Worm (Caenorhabditis elegans): ENCODE results near the gene srlf-19.

srlf-19 gene

DNA sequence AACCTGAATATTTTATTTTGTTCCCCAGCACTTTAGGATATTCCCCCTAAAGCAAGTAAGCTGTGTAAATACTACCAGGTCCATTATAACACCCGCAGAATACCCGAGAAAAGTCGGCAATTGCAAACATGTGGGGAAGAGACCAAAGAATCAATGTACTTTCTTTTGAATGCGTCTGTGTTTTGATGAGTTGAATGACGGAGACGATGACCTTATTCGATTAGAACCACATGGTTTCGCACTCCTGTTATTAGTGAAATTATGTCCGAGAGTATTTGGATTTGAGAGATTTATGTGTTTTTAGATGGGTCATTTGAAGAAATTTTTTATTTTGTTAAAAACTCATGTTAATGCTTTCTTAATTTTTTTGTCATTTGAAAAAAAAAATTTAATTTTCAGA, 39.9 kb upstream of the srlf-19 start:
- no peak for TF ChIP-seq blmp-1 (tag; optimal IDR thresholded peaks at IDR 0.05)
- TF ChIP-seq sptf-1 (tag; optimal IDR thresholded peaks at IDR 0.05), result no peak
- no peak for TF ChIP-seq elt-3 (tag; optimal IDR thresholded peaks at IDR 0.05)
- TF ChIP-seq ceh-83 (GFP tag; optimal IDR thresholded peaks at IDR 0.05), result no peak
- no peak for TF ChIP-seq ceh-43 (GFP tag; optimal IDR thresholded peaks at IDR 0.05)
- no peak for TF ChIP-seq lin-32 (GFP tag; optimal IDR thresholded peaks at IDR 0.05)
- TF ChIP-seq lsy-2 (tag; optimal IDR thresholded peaks at IDR 0.05), result no peak
- TF ChIP-seq ces-1 (GFP tag; optimal IDR thresholded peaks at IDR 0.05), result no peak
- TF ChIP-seq bed-3 (GFP tag; optimal IDR thresholded peaks at IDR 0.05), result no peak
- TF ChIP-seq pha-4 (tag; optimal IDR thresholded peaks at IDR 0.05), result no peak
- no peak for TF ChIP-seq M03D4.4 (tag; optimal IDR thresholded peaks at IDR 0.05)
- no peak for TF ChIP-seq lin-13 (tag; optimal IDR thresholded peaks at IDR 0.05)
- TF ChIP-seq mep-1 (tag; optimal IDR thresholded peaks at IDR 0.05), result no peak
- no peak for TF ChIP-seq tbx-8 (GFP tag; optimal IDR thresholded peaks at IDR 0.05)
- no peak for TF ChIP-seq unc-120 (tag; optimal IDR thresholded peaks at IDR 0.05; ENCODE audit: poor library complexity, severe bottlenecking)
- no peak for TF ChIP-seq zip-8 (tag; optimal IDR thresholded peaks at IDR 0.05)
- no peak for TF ChIP-seq unc-39 (tag; optimal IDR thresholded peaks at IDR 0.05)
- TF ChIP-seq snpc-4 (tag; optimal IDR thresholded peaks at IDR 0.05), result no peak
- no peak for TF ChIP-seq unc-62 (GFP tag; optimal IDR thresholded peaks at IDR 0.05)

DNA sequence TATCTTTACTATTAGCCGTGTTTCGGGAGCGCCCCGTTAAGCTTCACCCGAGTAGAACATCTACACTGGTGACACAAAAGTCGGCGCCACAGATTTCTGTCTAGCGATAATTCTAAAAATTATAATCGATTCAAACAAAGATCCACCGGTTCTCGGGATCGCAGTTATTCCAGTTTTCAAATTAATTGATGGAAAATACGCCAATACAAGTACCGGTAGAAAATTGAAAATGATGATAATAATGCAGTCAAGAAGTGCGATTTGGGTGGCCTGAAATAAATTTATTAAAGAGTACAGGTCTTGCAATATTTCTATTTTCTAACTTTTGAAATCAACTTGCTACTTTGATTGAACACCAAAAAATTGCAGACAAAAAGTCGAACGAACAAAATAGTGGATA, 37.8 kb upstream of the srlf-19 start:
- no peak for TF ChIP-seq sptf-1 (tag; optimal IDR thresholded peaks at IDR 0.05)
- no peak for TF ChIP-seq nhr-12 (tag; optimal IDR thresholded peaks at IDR 0.05)
- TF ChIP-seq ceh-39 (tag; optimal IDR thresholded peaks at IDR 0.05), result no peak
- TF ChIP-seq unc-62 (GFP tag; optimal IDR thresholded peaks at IDR 0.05), result no peak
- TF ChIP-seq mep-1 (tag; optimal IDR thresholded peaks at IDR 0.05), result no peak
- TF ChIP-seq M03D4.4 (tag; optimal IDR thresholded peaks at IDR 0.05), result no peak
- no peak for TF ChIP-seq elt-3 (tag; optimal IDR thresholded peaks at IDR 0.05)
- no peak for TF ChIP-seq lin-32 (GFP tag; optimal IDR thresholded peaks at IDR 0.05)
- TF ChIP-seq mab-5 (tag; optimal IDR thresholded peaks at IDR 0.05), result no peak
- TF ChIP-seq flh-1 (GFP tag; optimal IDR thresholded peaks at IDR 0.05), result no peak

DNA sequence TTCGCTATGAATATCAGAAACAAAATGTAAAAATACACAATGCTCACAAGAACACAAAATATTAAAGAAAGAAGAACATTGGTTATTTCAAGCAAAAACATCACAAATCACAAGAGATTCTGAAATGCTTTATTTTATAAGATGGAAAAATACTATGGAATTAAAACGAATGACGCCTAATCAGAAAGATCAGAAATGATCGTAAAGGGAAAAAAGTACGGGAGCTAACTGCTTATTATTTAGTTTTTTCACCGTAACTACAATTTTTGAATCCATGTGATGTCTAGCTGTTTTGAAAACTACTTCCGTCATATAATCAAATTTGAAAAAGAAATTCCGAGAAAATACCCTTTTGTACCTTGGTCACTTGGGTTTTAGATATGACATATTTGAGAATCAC, 36.8 kb upstream of the srlf-19 start, which contains the start of gene srbc-57:
TSS of gene srbc-57 (minus strand) at position 101 of the 400 bp plus-strand sequence.
- TF ChIP-seq ceh-43 (GFP tag; optimal IDR thresholded peaks at IDR 0.05) (no peak), mep-1 (tag; optimal IDR thresholded peaks at IDR 0.05) (no peak), unc-39 (tag; optimal IDR thresholded peaks at IDR 0.05) (no peak), lsy-2 (tag; optimal IDR thresholded peaks at IDR 0.05) (no peak), ceh-39 (tag; optimal IDR thresholded peaks at IDR 0.05) (no peak), sem-2 (GFP tag; optimal IDR thresholded peaks at IDR 0.05) (no peak), ces-1 (GFP tag; optimal IDR thresholded peaks at IDR 0.05) (no peak), unc-120 (tag; optimal IDR thresholded peaks at IDR 0.05; ENCODE audit: poor library complexity, severe bottlenecking) (no peak), nhr-12 (tag; optimal IDR thresholded peaks at IDR 0.05) (no peak), snpc-4 (tag; optimal IDR thresholded peaks at IDR 0.05) (no peak), pha-4 (tag; optimal IDR thresholded peaks at IDR 0.05) (no peak), nhr-237 (tag; optimal IDR thresholded peaks at IDR 0.05) (no peak), drap-1 (GFP tag; optimal IDR thresholded peaks at IDR 0.05) (no peak), M03D4.4 (tag; optimal IDR thresholded peaks at IDR 0.05) (no peak), flh-1 (GFP tag; optimal IDR thresholded peaks at IDR 0.05) (no peak), ztf-11 (tag; optimal IDR thresholded peaks at IDR 0.05) (no peak), bed-3 (GFP tag; optimal IDR thresholded peaks at IDR 0.05) (no peak), lin-32 (GFP tag; optimal IDR thresholded peaks at IDR 0.05) (no peak), ceh-83 (GFP tag; optimal IDR thresholded peaks at IDR 0.05) (no peak)

DNA sequence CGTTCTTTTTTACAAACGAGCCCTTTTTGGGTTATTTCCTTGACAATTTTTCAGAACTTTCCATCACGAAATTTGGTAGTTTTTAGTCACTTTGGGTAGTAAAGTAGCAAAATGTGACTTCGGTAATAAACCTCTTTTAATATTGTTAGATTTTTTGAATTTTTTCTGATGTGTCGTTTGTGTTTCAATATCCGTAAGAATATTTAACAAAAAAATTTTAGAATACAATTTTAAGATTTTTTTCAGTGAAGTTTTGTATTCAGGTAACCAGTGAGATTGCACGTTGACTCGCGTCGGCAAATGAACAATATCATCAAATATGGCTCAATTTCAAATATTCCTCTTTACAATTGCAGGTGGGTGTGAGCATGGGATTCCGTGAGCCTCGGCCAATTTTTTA, 32.7 kb upstream of the srlf-19 start, which contains the start of gene srt-31:
TSS of gene srt-31 (plus strand) at position 301 of the 400 bp plus-strand sequence.
- no peak for TF ChIP-seq ces-1 (GFP tag; optimal IDR thresholded peaks at IDR 0.05)
- TF ChIP-seq flh-1 (GFP tag; optimal IDR thresholded peaks at IDR 0.05), result no peak
- TF ChIP-seq mab-5 (tag; optimal IDR thresholded peaks at IDR 0.05), result no peak
- no peak for TF ChIP-seq blmp-1 (tag; optimal IDR thresholded peaks at IDR 0.05)
- no peak for TF ChIP-seq lin-13 (tag; optimal IDR thresholded peaks at IDR 0.05)
- no peak for TF ChIP-seq sem-2 (GFP tag; optimal IDR thresholded peaks at IDR 0.05)

DNA sequence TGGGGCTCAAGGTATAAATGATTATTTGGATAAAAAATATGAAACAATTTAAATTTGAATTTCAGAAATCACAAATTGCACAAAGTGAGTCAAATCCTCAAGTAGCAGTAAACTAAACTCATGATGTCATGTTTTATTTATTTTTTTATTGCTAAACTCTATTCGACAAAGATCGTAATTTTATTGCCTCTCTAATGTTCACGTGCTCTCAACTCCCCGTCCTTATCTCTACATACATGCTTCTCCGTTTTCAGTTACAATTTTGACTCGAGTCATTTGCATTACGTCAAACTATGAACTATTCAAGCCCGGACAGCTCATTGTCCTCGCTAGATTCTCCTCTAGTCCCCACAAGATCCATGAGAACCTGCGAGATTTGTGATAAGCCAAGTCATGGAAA, 30.8 kb upstream of the srlf-19 start, which contains the start of gene nhr-99:
TSS of gene nhr-99 (plus strand) at position 263 of the 400 bp plus-strand sequence.
- TF ChIP-seq ham-2 (GFP tag; optimal IDR thresholded peaks at IDR 0.05) (no peak), lin-13 (tag; optimal IDR thresholded peaks at IDR 0.05) (no peak), elt-3 (tag; optimal IDR thresholded peaks at IDR 0.05) (no peak), ceh-83 (GFP tag; optimal IDR thresholded peaks at IDR 0.05) (no peak), hlh-1 (tag; optimal IDR thresholded peaks at IDR 0.05) (no peak), ces-1 (GFP tag; optimal IDR thresholded peaks at IDR 0.05) (no peak), drap-1 (GFP tag; optimal IDR thresholded peaks at IDR 0.05) (no peak)
